Worm (Caenorhabditis elegans): ENCODE results near the gene sma-4.
A peak's percentile ranks its signal among the peaks of the same experiment; 100 is the strongest.

sma-4 gene

DNA sequence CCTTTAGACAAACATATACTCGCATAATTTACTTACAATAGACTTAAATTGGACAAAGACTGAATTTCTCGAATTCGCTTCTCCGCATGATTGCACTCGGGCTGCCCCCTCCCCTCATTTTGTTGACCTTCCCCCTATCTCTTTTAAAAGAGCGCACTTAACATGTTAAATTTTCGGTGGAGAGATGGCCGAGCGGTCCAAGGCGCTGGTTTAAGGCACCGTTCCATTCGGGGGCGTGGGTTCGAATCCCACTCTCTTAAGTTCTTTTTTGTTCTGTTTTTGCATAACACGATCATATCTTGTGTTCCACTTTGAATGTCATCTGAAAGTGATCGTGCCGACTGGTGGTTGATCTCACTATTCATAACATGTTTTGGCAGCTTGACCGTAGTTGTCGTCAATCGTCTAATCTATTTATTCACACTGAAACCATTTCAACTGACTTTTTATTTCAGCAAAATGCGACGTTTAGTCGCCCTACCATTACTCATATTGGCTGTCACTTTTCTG is 46.3 kb upstream of the sma-4 start, which contains the start of gene cutl-23 (continued):
- TF ChIP-seq T26A8.4 (GFP tag; IDR thresholded peaks at IDR 0.05) (peak; percentile 60; the same call in 1 of the 2 replicates), lir-3 (tag; optimal IDR thresholded peaks at IDR 0.05) (peak; percentile 69), Y5F2A.4 (GFP tag; optimal IDR thresholded peaks at IDR 0.05) (peak; percentile 35), R02D3.7 (tag; optimal IDR thresholded peaks at IDR 0.05) (no peak), tra-1 (GFP tag; IDR thresholded peaks at IDR 0.05) (no peak), lim-7 (GFP tag; IDR thresholded peaks at IDR 0.05) (peak; percentile 86), ctbp-1 (GFP tag; IDR thresholded peaks at IDR 0.05) (peak; percentile 72), mxl-3 (GFP tag; optimal IDR thresholded peaks at IDR 0.05) (peak; percentile 51), egl-43 (GFP tag; IDR thresholded peaks at IDR 0.05) (peak; percentile 85), sdz-12 (GFP tag; optimal IDR thresholded peaks at IDR 0.05) (no peak), hlh-11 (tag; optimal IDR thresholded peaks at IDR 0.05) (peak; percentile 19), F10B5.3 (tag; optimal IDR thresholded peaks at IDR 0.05) (no peak)

DNA sequence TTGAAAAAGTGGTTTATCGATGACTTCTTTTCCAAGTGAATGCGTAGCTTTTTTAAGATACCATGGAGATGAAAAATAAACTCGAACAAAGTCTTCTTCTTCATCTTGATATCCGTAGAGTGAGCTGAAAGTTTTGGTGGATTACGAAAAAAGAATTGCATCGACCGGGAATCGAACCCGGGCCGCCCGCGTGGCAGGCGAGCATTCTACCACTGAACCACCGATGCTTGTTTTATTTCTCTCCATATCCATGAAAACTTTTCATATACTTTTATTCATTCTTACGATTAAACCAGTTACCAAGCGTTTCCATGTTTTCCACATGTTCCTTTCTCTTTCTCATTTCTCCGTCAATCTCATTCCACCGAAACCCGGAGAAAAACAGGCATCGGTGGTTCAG is 34.0 kb upstream of the sma-4 start:
- TF ChIP-seq mxl-3 (GFP tag; optimal IDR thresholded peaks at IDR 0.05) (no peak), R02D3.7 (tag; optimal IDR thresholded peaks at IDR 0.05) (no peak), dpl-1 (GFP tag; optimal IDR thresholded peaks at IDR 0.05) (no peak), php-3 (GFP tag; IDR thresholded peaks at IDR 0.05) (no peak), ces-1 (GFP tag; optimal IDR thresholded peaks at IDR 0.05) (no peak), F44E2.7 (GFP tag; IDR thresholded peaks at IDR 0.05) (no peak), ceh-62 (tag; optimal IDR thresholded peaks at IDR 0.05) (no peak), dmd-6 (GFP tag; IDR thresholded peaks at IDR 0.05) (no peak), rbr-2 (tag; optimal IDR thresholded peaks at IDR 0.05) (no peak), lin-15B (tag; optimal IDR thresholded peaks at IDR 0.05) (no peak), lin-29 (GFP tag; IDR thresholded peaks at IDR 0.05) (no peak), nhr-77 (tag; optimal IDR thresholded peaks at IDR 0.05) (no peak), zag-1 (tag; optimal IDR thresholded peaks at IDR 0.05) (no peak), F26F4.8 (GFP tag; conservative IDR thresholded peaks at IDR 0.05) (0 out of 2 replicates have a peak, but pooled peaks have one; percentile 69), daf-16 (GFP tag; optimal IDR thresholded peaks at IDR 0.05) (no peak), daf-16 (tag; optimal IDR thresholded peaks at IDR 0.05) (no peak), ceh-44 (GFP tag; IDR thresholded peaks at IDR 0.05) (no peak), skn-1 (tag; optimal IDR thresholded peaks at IDR 0.05) (no peak), Y48G9A.11 (GFP tag; IDR thresholded peaks at IDR 0.05) (peak; percentile 88), tag-97 (GFP tag; IDR thresholded peaks at IDR 0.05) (no peak), dmd-8 (GFP tag; IDR thresholded peaks at IDR 0.05) (no peak), saeg-2 (GFP tag; IDR thresholded peaks at IDR 0.05) (no peak), F49E8.2 (tag; optimal IDR thresholded peaks at IDR 0.05; ENCODE audit: borderline replicate concordance) (no peak), mdt-29 (GFP tag; IDR thresholded peaks at IDR 0.05) (peak; percentile 26; the same call in 1 of the 2 replicates), T26A8.4 (GFP tag; IDR thresholded peaks at IDR 0.05) (no peak), pha-4 (GFP tag; IDR thresholded peaks at IDR 0.05) (no peak), pha-4 (tag; optimal IDR thresholded peaks at IDR 0.05) (no peak), nhr-102 (tag; optimal IDR thresholded peaks at IDR 0.05) (no peak), ama-1 (optimal IDR thresholded peaks at IDR 0.05) (no peak), nhr-11 (tag; optimal IDR thresholded peaks at IDR 0.05) (no peak), snpc-4 (tag; optimal IDR thresholded peaks at IDR 0.05) (no peak), D1046.2 (GFP tag; IDR thresholded peaks at IDR 0.05) (0 out of 2 replicates have a peak, but pooled peaks have one; percentile 15), arid-1 (GFP tag; conservative IDR thresholded peaks at IDR 0.05) (peak; percentile 78), lin-13 (GFP tag; optimal IDR thresholded peaks at IDR 0.05) (no peak), set-16 (GFP tag; IDR thresholded peaks at IDR 0.05) (no peak), unc-39 (tag; optimal IDR thresholded peaks at IDR 0.05) (no peak), nhr-6 (tag; optimal IDR thresholded peaks at IDR 0.05) (no peak), Y5F2A.4 (GFP tag; optimal IDR thresholded peaks at IDR 0.05) (no peak), unc-130 (GFP tag; optimal IDR thresholded peaks at IDR 0.05) (no peak), lsy-2 (tag; optimal IDR thresholded peaks at IDR 0.05) (no peak), T20F7.1 (GFP tag; optimal IDR thresholded peaks at IDR 0.05) (no peak), zfp-2 (tag; optimal IDR thresholded peaks at IDR 0.05) (no peak), madf-9 (GFP tag; conservative IDR thresholded peaks at IDR 0.05) (no peak)
